Worm (Caenorhabditis elegans) whole organism, late embryonic: ENCODE data around the gene aex-3.

Experiments
- K09A11.1 ChIP-seq: sonication (generic microtip); optimal IDR thresholded peaks from 2 replicates; lab custom pipeline; 2017; ENCODE audit warnings: antibody characterized with exemption, mild to moderate bottlenecking, missing genetic modification characterization, missing compliant biosample characterization; ENCODE audit not compliant: insufficient read depth
- ama-1 ChIP-seq: fragments of 150-350 bp; optimal IDR thresholded peaks from 2 replicates; lab custom pipeline; 2014
- ceh-9 ChIP-seq: sonication (generic microtip); optimal IDR thresholded peaks from 2 replicates; lab custom pipeline; 2016; ENCODE audit warnings: mild to moderate bottlenecking, missing genetic modification characterization, inconsistent platforms, missing compliant biosample characterization
- eyg-1 ChIP-seq: sonication (generic microtip); optimal IDR thresholded peaks from 2 replicates; lab custom pipeline; 2016; ENCODE audit warnings: missing genotype, missing genetic modification characterization, missing compliant biosample characterization
- gmeb-2 ChIP-seq: sonication (generic microtip); optimal IDR thresholded peaks from 2 replicates; lab custom pipeline; 2016; ENCODE audit warnings: missing genetic modification characterization, inconsistent platforms, missing compliant biosample characterization
- hlh-30 ChIP-seq: sonication (generic microtip); optimal IDR thresholded peaks from 2 replicates; lab custom pipeline; 2017; ENCODE audit warnings: antibody characterized with exemption, missing genetic modification characterization, missing compliant biosample characterization; ENCODE audit not compliant: insufficient read depth
- hlh-6 ChIP-seq: sonication (generic microtip); optimal IDR thresholded peaks from 2 replicates; lab custom pipeline; 2016; ENCODE audit warnings: missing genotype, missing genetic modification characterization, missing compliant biosample characterization
- lin-11 ChIP-seq: fragments of 200-800 bp; sonication (Bioruptor generic); optimal IDR thresholded peaks from 2 replicates; lab custom pipeline; 2018; ENCODE audit warnings: mild to moderate bottlenecking, missing genetic modification characterization, missing compliant biosample characterization
- nfya-1 ChIP-seq: sonication (generic microtip); optimal IDR thresholded peaks from 2 replicates; lab custom pipeline; 2017; ENCODE audit warnings: missing genetic modification characterization, mild to moderate bottlenecking, missing compliant biosample characterization, antibody characterized with exemption, moderate library complexity
- nhr-11 ChIP-seq: fragments of 150-350 bp; optimal IDR thresholded peaks from 2 replicates; lab custom pipeline; 2014; ENCODE audit warnings: missing biosample characterization, missing genetic modification characterization
- ref-2 ChIP-seq: sonication (generic microtip); optimal IDR thresholded peaks from 2 replicates; lab custom pipeline; 2016; ENCODE audit warnings: missing genetic modification characterization, missing compliant biosample characterization
- rnt-1 ChIP-seq: sonication (generic microtip); optimal IDR thresholded peaks from 2 replicates; lab custom pipeline; 2016; ENCODE audit warnings: missing genetic modification characterization, missing compliant biosample characterization
- sox-4 ChIP-seq: sonication (generic microtip); optimal IDR thresholded peaks from 2 replicates; lab custom pipeline; 2017; ENCODE audit warnings: mild to moderate bottlenecking, missing genetic modification characterization, inconsistent platforms, missing compliant biosample characterization
- tbx-2 ChIP-seq: sonication (generic microtip); optimal IDR thresholded peaks from 2 replicates; lab custom pipeline; 2016; ENCODE audit warnings: missing genetic modification characterization, missing compliant biosample characterization

- TF ChIP-seq ref-2 (tag; lab: Kevin White, UChicago) = no peak
- TF ChIP-seq rnt-1 (tag; lab: Kevin White, UChicago) = no peak
- no peak for TF ChIP-seq hlh-30 (tag; lab: Kevin White, UChicago)
- no peak for TF ChIP-seq nhr-11 (tag; lab: Kevin White, UChicago)
- TF ChIP-seq tbx-2 (tag; lab: Kevin White, UChicago) = no peak
- TF ChIP-seq eyg-1 (tag; lab: Kevin White, UChicago) = no peak
- no peak for TF ChIP-seq ama-1
- no peak for TF ChIP-seq nfya-1 (tag; lab: Kevin White, UChicago)
- TF ChIP-seq lin-11 (tag; lab: Kevin White, UChicago) = no peak
- no peak for TF ChIP-seq hlh-6 (tag; lab: Kevin White, UChicago)
- TF ChIP-seq K09A11.1 (tag; lab: Kevin White, UChicago) = no peak
- no peak for TF ChIP-seq gmeb-2 (tag; lab: Kevin White, UChicago)
- TF ChIP-seq sox-4 = no peak
- TF ChIP-seq ceh-9 (tag; lab: Kevin White, UChicago) = no peak
Observed at ce11 chrX:779259-779658, 19.7 kb upstream of the aex-3 start.
